Worm (Caenorhabditis elegans): Measurements from ENCODE around the gene wee-1.1.

ce11 chrII:9625930-9626329 lies 42.6 kb upstream of the wee-1.1 start:
- TF ChIP-seq jun-1 (tag; optimal IDR thresholded peaks at IDR 0.05) (no peak), mep-1 (tag; optimal IDR thresholded peaks at IDR 0.05) (no peak), vab-7 (GFP tag; IDR thresholded peaks at IDR 0.05) (no peak), ceh-32 (tag; optimal IDR thresholded peaks at IDR 0.05; ENCODE audit: poor library complexity) (no peak), nhr-237 (tag; optimal IDR thresholded peaks at IDR 0.05) (no peak), Y105C5A.15 (GFP tag; IDR thresholded peaks at IDR 0.05) (no peak), fos-1 (tag; optimal IDR thresholded peaks at IDR 0.05) (no peak), T20F7.1 (GFP tag; optimal IDR thresholded peaks at IDR 0.05) (no peak), hmg-1.1 (GFP tag; IDR thresholded peaks at IDR 0.05) (no peak)

Data from whole organism, L4 larva.